Fruit fly (Drosophila melanogaster) whole organism, embryonic: ENCODE data around the gene CG6126.

ENCODE experiments used
- B-H2 ChIP-seq: fragments of 200-800 bp; sonication (Bioruptor generic); optimal IDR thresholded peaks from 2 replicates; lab custom pipeline; 2018; ENCODE audit warnings: missing biosample characterization, mild to moderate bottlenecking, missing genetic modification characterization
- BtbVII ChIP-seq: fragments of 200-800 bp; sonication (Bioruptor generic); optimal IDR thresholded peaks from 3 replicates; lab custom pipeline; 2017; ENCODE audit warnings: missing biosample characterization, mild to moderate bottlenecking, missing genetic modification characterization
- CG1024 ChIP-seq: fragments of 200-800 bp; sonication (Bioruptor generic); IDR thresholded peaks from 2 replicates; pipeline ENCODE4 v1.3.6; 2022; ENCODE audit warnings: missing biosample characterization, missing genetic modification characterization
- CG10462 ChIP-seq: fragments of 200-800 bp; sonication (Bioruptor generic); optimal IDR thresholded peaks from 2 replicates; lab custom pipeline; 2016; ENCODE audit warnings: missing biosample characterization, missing genetic modification characterization
- CG10979 ChIP-seq: fragments of 200-800 bp; sonication (Bioruptor generic); optimal IDR thresholded peaks from 2 replicates; lab custom pipeline; 2018; ENCODE audit warnings: missing biosample characterization, mild to moderate bottlenecking, missing genetic modification characterization, moderate library complexity
- CG14441 ChIP-seq: fragments of 200-800 bp; sonication (Bioruptor generic); IDR thresholded peaks from 2 replicates; pipeline ENCODE4 v1.3.6; 2022; ENCODE audit warnings: missing biosample characterization, missing genetic modification characterization
- CG15073 ChIP-seq: fragments of 200-800 bp; sonication (Bioruptor generic); optimal IDR thresholded peaks from 2 replicates; lab custom pipeline; 2016; ENCODE audit warnings: missing biosample characterization, missing genetic modification characterization
- CG15696 ChIP-seq: fragments of 200-800 bp; sonication (Bioruptor generic); optimal IDR thresholded peaks from 2 replicates; lab custom pipeline; 2019; ENCODE audit warnings: missing biosample characterization, mild to moderate bottlenecking, missing genetic modification characterization, moderate library complexity
- CG18619 ChIP-seq: fragments of 200-800 bp; sonication (Bioruptor generic); optimal IDR thresholded peaks from 3 replicates; lab custom pipeline; 2017; ENCODE audit warnings: missing biosample characterization, mild to moderate bottlenecking, missing genetic modification characterization
- CG18764 ChIP-seq: fragments of 200-800 bp; sonication (Bioruptor generic); optimal IDR thresholded peaks from 3 replicates; lab custom pipeline; 2016; ENCODE audit warnings: missing biosample characterization, missing genetic modification characterization
- CG2712 ChIP-seq: fragments of 200-800 bp; optimal IDR thresholded peaks from 3 replicates; lab custom pipeline; 2019; ENCODE audit warnings: missing biosample characterization, mild to moderate bottlenecking, missing genetic modification characterization, moderate library complexity
- CG3163 ChIP-seq: fragments of 200-800 bp; sonication (Bioruptor generic); optimal IDR thresholded peaks from 3 replicates; lab custom pipeline; 2016; ENCODE audit warnings: missing biosample characterization, missing genetic modification characterization
- CG4328 ChIP-seq: fragments of 200-800 bp; sonication (Bioruptor generic); optimal IDR thresholded peaks from 3 replicates; lab custom pipeline; 2017; ENCODE audit warnings: missing biosample characterization, missing genetic modification reagents, missing genetic modification characterization
- CG6272 ChIP-seq: fragments of 200-800 bp; sonication (Bioruptor generic); IDR thresholded peaks from 2 replicates; pipeline ENCODE4 v1.3.6; 2022; ENCODE audit warnings: missing biosample characterization, missing genetic modification characterization
- CG6765 ChIP-seq: fragments of 200-800 bp; sonication (Bioruptor generic); optimal IDR thresholded peaks from 3 replicates; lab custom pipeline; 2017; ENCODE audit warnings: missing biosample characterization, mild to moderate bottlenecking, missing genetic modification characterization
- CG7372 ChIP-seq: fragments of 200-800 bp; sonication (Bioruptor generic); IDR thresholded peaks from 2 replicates; pipeline ENCODE4 v1.3.6; 2022; ENCODE audit warnings: missing biosample characterization, missing genetic modification characterization
- CG8089 ChIP-seq: fragments of 200-800 bp; sonication (Bioruptor generic); optimal IDR thresholded peaks from 3 replicates; lab custom pipeline; 2016; ENCODE audit warnings: missing biosample characterization, missing genetic modification characterization
- CG8388 ChIP-seq: fragments of 200-800 bp; sonication (Bioruptor generic); optimal IDR thresholded peaks from 2 replicates; lab custom pipeline; 2019; ENCODE audit warnings: missing biosample characterization, mild to moderate bottlenecking, missing genetic modification characterization, moderate library complexity
- CG8924 ChIP-seq: fragments of 200-800 bp; optimal IDR thresholded peaks from 3 replicates; lab custom pipeline; 2019; ENCODE audit warnings: missing biosample characterization, mild to moderate bottlenecking, missing genetic modification characterization, moderate library complexity
- D ChIP-seq, 2 experiments: fragments of 200-800 bp in 1 of 2; fragments of >200 bp in 1 of 2; sonication (Bioruptor generic) in 1 of 2; optimal IDR thresholded peaks; 2 replicates in 1 of 2; 3 replicates in 1 of 2; lab custom pipeline; 2017; ENCODE audit warnings: mild to moderate bottlenecking in 1 of 2, missing biosample characterization in 1 of 2, missing genetic modification characterization in 1 of 2, missing genetic modification reagents in 1 of 2
- Dek ChIP-seq: fragments of 200-800 bp; sonication (Bioruptor generic); optimal IDR thresholded peaks from 3 replicates; lab custom pipeline; 2019; ENCODE audit warnings: missing biosample characterization, mild to moderate bottlenecking, missing genetic modification characterization, moderate library complexity
- Dref ChIP-seq: fragments of 200-800 bp; sonication (Bioruptor generic); IDR thresholded peaks from 2 replicates; pipeline ENCODE4 v1.3.6; 2022; ENCODE audit warnings: missing biosample characterization, missing genetic modification characterization
- Gsc ChIP-seq: fragments of 200-800 bp; sonication (Bioruptor generic); IDR thresholded peaks from 2 replicates; pipeline ENCODE4 v1.3.6; 2022; ENCODE audit warnings: missing biosample characterization, missing genetic modification characterization
- Gug ChIP-seq: fragments of 200-800 bp; sonication (Bioruptor generic); IDR thresholded peaks from 4 replicates; pipeline ENCODE4 v1.3.6; 2022; ENCODE audit warnings: missing biosample characterization, missing genetic modification characterization
- HLH3B ChIP-seq: fragments of 200-800 bp; sonication (Bioruptor generic); IDR thresholded peaks from 2 replicates; pipeline ENCODE4 v1.3.6; 2022; ENCODE audit warnings: missing biosample characterization, missing genetic modification characterization
- Hey ChIP-seq: fragments of 200-800 bp; sonication (Bioruptor generic); optimal IDR thresholded peaks from 3 replicates; lab custom pipeline; 2018; ENCODE audit warnings: missing biosample characterization, mild to moderate bottlenecking, missing genetic modification characterization
- Meics ChIP-seq: fragments of 200-800 bp; sonication (Bioruptor generic); optimal IDR thresholded peaks from 2 replicates; lab custom pipeline; 2017; ENCODE audit warnings: missing biosample characterization, mild to moderate bottlenecking, missing genetic modification characterization
- Oaz ChIP-seq: fragments of 200-800 bp; sonication (Bioruptor generic); IDR thresholded peaks from 2 replicates; pipeline ENCODE4 v1.3.6; 2022; ENCODE audit warnings: missing biosample characterization, missing genetic modification characterization
- Ptx1 ChIP-seq: fragments of 200-800 bp; sonication (Bioruptor generic); IDR thresholded peaks from 2 replicates; pipeline ENCODE4 v1.3.6; 2022; ENCODE audit warnings: missing biosample characterization, missing genetic modification characterization
- Sox100B ChIP-seq: fragments of 200-800 bp; sonication (Bioruptor generic); optimal IDR thresholded peaks from 3 replicates; lab custom pipeline; 2018; ENCODE audit warnings: missing biosample characterization, mild to moderate bottlenecking, missing genetic modification characterization
- Xbp1 ChIP-seq: fragments of 200-800 bp; sonication (Bioruptor generic); optimal IDR thresholded peaks from 3 replicates; lab custom pipeline; 2016; ENCODE audit warnings: missing biosample characterization, mild to moderate bottlenecking, missing genetic modification characterization
- caup ChIP-seq: fragments of 200-800 bp; sonication (Bioruptor generic); optimal IDR thresholded peaks from 3 replicates; lab custom pipeline; 2017; ENCODE audit warnings: missing biosample characterization, mild to moderate bottlenecking, missing genetic modification characterization, moderate library complexity; ENCODE audit not compliant: severe bottlenecking
- cg ChIP-seq: fragments of 200-800 bp; sonication (Bioruptor generic); optimal IDR thresholded peaks from 3 replicates; lab custom pipeline; 2019; ENCODE audit warnings: missing biosample characterization, mild to moderate bottlenecking, missing genetic modification characterization, moderate library complexity
- dmrt99B ChIP-seq: fragments of 200-800 bp; sonication (Bioruptor generic); optimal IDR thresholded peaks from 2 replicates; lab custom pipeline; 2018; ENCODE audit warnings: missing biosample characterization, mild to moderate bottlenecking, missing genetic modification characterization, moderate library complexity
- dysf ChIP-seq: fragments of 200-800 bp; sonication (Bioruptor generic); IDR thresholded peaks from 3 replicates; pipeline ENCODE4 v1.3.6; 2022; ENCODE audit warnings: missing biosample characterization, missing genetic modification characterization
- ewg ChIP-seq: fragments of 200-800 bp; sonication (Bioruptor generic); optimal IDR thresholded peaks from 3 replicates; lab custom pipeline; 2017; ENCODE audit warnings: mild to moderate bottlenecking, missing biosample characterization, missing genetic modification reagents, missing genetic modification characterization
- gsb-n ChIP-seq: fragments of 200-800 bp; sonication (Bioruptor generic); optimal IDR thresholded peaks from 3 replicates; lab custom pipeline; 2018; ENCODE audit warnings: missing biosample characterization, mild to moderate bottlenecking, missing genetic modification characterization
- kay ChIP-seq: fragments of 200-800 bp; sonication (Bioruptor generic); optimal IDR thresholded peaks from 2 replicates; lab custom pipeline; 2016; ENCODE audit warnings: missing biosample characterization, missing genetic modification characterization
- lab ChIP-seq: fragments of 200-800 bp; sonication (Bioruptor generic); optimal IDR thresholded peaks from 3 replicates; lab custom pipeline; 2017; ENCODE audit warnings: missing biosample characterization, missing genetic modification characterization, mild to moderate bottlenecking, moderate library complexity, missing genetic modification reagents
- lbe ChIP-seq: fragments of 200-800 bp; sonication (Bioruptor generic); optimal IDR thresholded peaks from 2 replicates; lab custom pipeline; 2016; ENCODE audit warnings: missing biosample characterization, mild to moderate bottlenecking, missing genetic modification characterization
- oc ChIP-seq: fragments of 200-800 bp; sonication (Bioruptor generic); optimal IDR thresholded peaks from 2 replicates; lab custom pipeline; 2018; ENCODE audit warnings: missing biosample characterization, mild to moderate bottlenecking, missing genetic modification characterization, moderate library complexity
- phol ChIP-seq: fragments of 200-800 bp; sonication (Bioruptor generic); optimal IDR thresholded peaks from 3 replicates; lab custom pipeline; 2018; ENCODE audit warnings: missing biosample characterization, mild to moderate bottlenecking, missing genetic modification characterization, moderate library complexity
- pita ChIP-seq: fragments of 200-800 bp; sonication (Bioruptor generic); optimal IDR thresholded peaks from 2 replicates; lab custom pipeline; 2017; ENCODE audit warnings: missing biosample characterization, mild to moderate bottlenecking, missing genetic modification characterization
- pros ChIP-seq: fragments of 200-800 bp; sonication (Bioruptor generic); optimal IDR thresholded peaks from 3 replicates; lab custom pipeline; 2019; ENCODE audit warnings: missing biosample characterization, mild to moderate bottlenecking, missing genetic modification characterization, moderate library complexity
- salm ChIP-seq: fragments of 200-800 bp; sonication (Bioruptor generic); optimal IDR thresholded peaks from 2 replicates; lab custom pipeline; 2018; ENCODE audit warnings: missing biosample characterization, mild to moderate bottlenecking, missing genetic modification characterization
- seq ChIP-seq: fragments of 200-800 bp; sonication (Bioruptor generic); IDR thresholded peaks from 2 replicates; pipeline ENCODE4 v1.3.6; 2022; ENCODE audit warnings: missing biosample characterization, missing genetic modification characterization
- wdn ChIP-seq: fragments of 200-800 bp; sonication (Bioruptor generic); IDR thresholded peaks from 2 replicates; pipeline ENCODE4 v1.3.6; 2022; ENCODE audit warnings: missing biosample characterization, missing genetic modification characterization
- zfh1 ChIP-seq: fragments of 200-800 bp; sonication (Bioruptor generic); IDR thresholded peaks from 3 replicates; pipeline ENCODE4 v1.3.6; 2022; ENCODE audit warnings: missing biosample characterization, missing genetic modification characterization

CG6126 gene

dm6 chr3R:16153356-16153905, 49.5 kb downstream of the CG6126 start (continued):
- TF ChIP-seq CG3163: no peak
- TF ChIP-seq CG1024: no peak
- TF ChIP-seq CG6272 (GFP tag; lab: Robert Waterston, UW): no peak
- 0 out of 2 replicates have a peak, but pooled peaks have one; percentile 22 for TF ChIP-seq Dref (GFP tag; lab: Robert Waterston, UW)
- no peak for TF ChIP-seq caup (GFP tag; lab: Kevin White, UChicago)
- no peak for TF ChIP-seq CG15696 (tag; lab: Kevin White, UChicago)
- TF ChIP-seq CG14441: no peak
- TF ChIP-seq CG18619: no peak

dm6 chr3R:16152369-16152768, 50.5 kb downstream of the CG6126 start:
- TF ChIP-seq CG10462 (GFP tag; lab: Kevin White, UChicago) (no peak), Hey (peak; percentile 96), salm (no peak), gsb-n (tag; lab: Kevin White, UChicago) (peak; percentile 62), D (optimal IDR thresholded peaks at IDR 0.05; lab: Kevin White, UChicago) (no peak), D (GFP tag; optimal IDR thresholded peaks at IDR 0.05; lab: Kevin White, UChicago) (peak; percentile 39), ewg (GFP tag; lab: Kevin White, UChicago) (peak; percentile 8), CG18764 (GFP tag; lab: Kevin White, UChicago) (no peak), CG15073 (GFP tag; lab: Kevin White, UChicago) (no peak), CG7372 (no peak), pros (peak; percentile 53), oc (peak; percentile 50), Xbp1 (GFP tag; lab: Kevin White, UChicago) (no peak)

dm6 chr3R:16151239-16151860, 51.5 kb downstream of the CG6126 start, which contains the start of gene Fer2:
Fer2 (minus strand) TSS chr3R:16151312.
- TF ChIP-seq pita (GFP tag; lab: Kevin White, UChicago) (no peak), phol (tag; lab: Kevin White, UChicago) (peak; percentile 28), lab (GFP tag; lab: Kevin White, UChicago) (peak; percentile 52), CG2712 (tag; lab: Kevin White, UChicago) (peak; percentile 19), wdn (GFP tag; lab: Robert Waterston, UW) (no peak), CG8388 (no peak), CG10979 (tag; lab: Kevin White, UChicago) (peak; percentile 41), BtbVII (GFP tag; lab: Kevin White, UChicago) (peak; percentile 12), CG8924 (tag; lab: Kevin White, UChicago) (peak; percentile 14), Sox100B (GFP tag; lab: Kevin White, UChicago) (no peak), B-H2 (GFP tag; lab: Kevin White, UChicago) (no peak), Oaz (GFP tag; lab: Robert Waterston, UW) (no peak), CG6765 (GFP tag; lab: Kevin White, UChicago) (no peak), Gug (GFP tag; lab: Robert Waterston, UW) (0 out of 4 replicates have a peak, but pooled peaks have one; percentile 2), seq (GFP tag; lab: Robert Waterston, UW) (peak; percentile 62), Dek (tag; lab: Kevin White, UChicago) (no peak), CG8089 (no peak), HLH3B (no peak), dysf (GFP tag; lab: Robert Waterston, UW) (peak; percentile 58; the same call in 2 of the 3 replicates), cg (GFP tag; lab: Kevin White, UChicago) (no peak), CG4328 (GFP tag; lab: Kevin White, UChicago) (no peak), dmrt99B (tag; lab: Kevin White, UChicago) (peak; percentile 29), zfh1 (GFP tag; lab: Robert Waterston, UW) (no peak), Gsc (no peak), kay (no peak), Meics (GFP tag; lab: Kevin White, UChicago) (peak; percentile 61), lbe (no peak), Ptx1 (GFP tag; lab: Robert Waterston, UW) (peak; percentile 41; the same call in 1 of the 2 replicates)
